Fruit fly (Drosophila melanogaster) whole organism, prepupa: ENCODE data around the gene beg.

Experiments used
- CG4318 ChIP-seq: fragments of 200-800 bp; sonication (Bioruptor generic); optimal IDR thresholded peaks from 3 replicates; lab custom pipeline; 2017; ENCODE audit warnings: missing biosample characterization, mild to moderate bottlenecking, missing genetic modification characterization
- OdsH ChIP-seq: fragments of 200-800 bp; sonication (Bioruptor generic); optimal IDR thresholded peaks from 3 replicates; lab custom pipeline; 2016; ENCODE audit warnings: missing biosample characterization, missing genetic modification characterization
- spab ChIP-seq: fragments of 200-800 bp; sonication (Bioruptor generic); optimal IDR thresholded peaks from 2 replicates; lab custom pipeline; 2017; ENCODE audit warnings: missing biosample characterization, mild to moderate bottlenecking, missing genetic modification characterization, missing genetic modification reagents
- topi ChIP-seq: fragments of 200-800 bp; sonication (Bioruptor generic); optimal IDR thresholded peaks from 3 replicates; lab custom pipeline; 2016; ENCODE audit warnings: missing biosample characterization, missing genetic modification characterization

DNA sequence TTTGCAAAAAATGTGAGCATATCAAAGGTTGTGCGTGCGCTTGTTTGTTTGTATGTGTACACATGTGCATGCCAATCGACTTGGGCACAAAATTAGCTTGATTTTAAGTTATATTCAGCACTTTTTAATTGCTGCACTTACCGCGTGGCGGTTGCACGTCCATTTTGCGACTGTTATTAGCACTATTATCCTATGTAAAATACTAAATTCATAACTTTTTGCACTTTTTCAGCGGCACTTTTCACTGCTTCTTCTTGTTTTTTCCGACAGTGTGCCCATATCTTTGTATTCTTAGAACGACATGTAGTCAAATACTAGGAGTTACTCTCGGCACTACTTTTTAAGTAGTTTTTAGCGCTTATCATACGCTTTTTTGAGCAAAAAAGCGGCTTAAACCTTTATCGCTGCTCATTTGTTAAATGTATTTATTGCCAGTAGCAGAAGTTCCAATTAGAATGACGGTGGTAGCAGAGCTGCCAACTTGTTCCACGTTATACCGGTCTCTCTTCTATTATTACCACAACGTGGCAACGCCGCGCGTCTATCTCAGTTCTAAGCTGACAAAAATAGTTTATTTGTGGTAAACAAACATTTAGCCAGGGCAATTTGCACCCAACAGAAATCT is 6.9 kb downstream of the beg start, which contains the start of the genes scaf6 and Papst2:
- TF ChIP-seq spab (GFP tag; lab: Kevin White, UChicago) (no peak), CG4318 (GFP tag; lab: Kevin White, UChicago) (no peak), topi (GFP tag; lab: Kevin White, UChicago) (no peak), OdsH (no peak)
